Worm (Caenorhabditis elegans) whole organism, midembryonic: ENCODE results near the gene F57A8.6.
"Not testable (repeated sequence)": the region's sequence is repeated elsewhere in the genome, so short reads cannot be mapped to it uniquely, and the experiment has no call there.

ENCODE experiments used
- T22C8.4 ChIP-seq: fragments of 200-800 bp; sonication (Bioruptor generic); IDR thresholded peaks from 2 replicates; pipeline ENCODE4 v1.3.6; 2022; ENCODE audit warnings: missing genetic modification characterization, missing compliant biosample characterization
- cog-1 ChIP-seq: sonication (generic microtip); optimal IDR thresholded peaks from 2 replicates; lab custom pipeline; 2016; ENCODE audit warnings: missing genetic modification characterization, missing compliant biosample characterization
- flt-1 ChIP-seq: fragments of 200-800 bp; sonication (Bioruptor generic); IDR thresholded peaks from 2 replicates; pipeline ENCODE4 v1.3.6; 2022; ENCODE audit warnings: missing genetic modification characterization, missing compliant biosample characterization
- klf-2 ChIP-seq: fragments of 200-800 bp; sonication (Bioruptor generic); conservative IDR thresholded peaks from 2 replicates; pipeline ENCODE4 v1.3.6; 2022; ENCODE audit warnings: missing genetic modification reagents, missing genetic modification characterization, missing compliant biosample characterization
- med-1 ChIP-seq: sonication (generic microtip); optimal IDR thresholded peaks from 2 replicates; lab custom pipeline; 2017; ENCODE audit warnings: missing genetic modification characterization, mild to moderate bottlenecking, missing compliant biosample characterization, antibody characterized with exemption, missing genetic modification reagents; ENCODE audit not compliant: insufficient read depth
- ref-1 ChIP-seq: fragments of 200-800 bp; sonication (Bioruptor generic); conservative IDR thresholded peaks from 2 replicates; pipeline ENCODE4 v1.3.6; 2022; ENCODE audit warnings: missing genetic modification reagents, missing genetic modification characterization, missing compliant biosample characterization
- tab-1 ChIP-seq: fragments of 200-800 bp; sonication (Bioruptor generic); IDR thresholded peaks from 2 replicates; pipeline ENCODE4 v1.3.6; 2022; ENCODE audit warnings: missing genetic modification characterization, missing compliant biosample characterization
- ztf-23 ChIP-seq: fragments of 200-800 bp; sonication (Bioruptor generic); IDR thresholded peaks from 2 replicates; pipeline ENCODE4 v1.3.6; 2022; ENCODE audit warnings: missing genetic modification reagents, missing genetic modification characterization, missing compliant biosample characterization
- ztf-29 ChIP-seq: fragments of 200-800 bp; sonication (Bioruptor generic); IDR thresholded peaks from 2 replicates; pipeline ENCODE4 v1.3.6; 2022; ENCODE audit warnings: missing genetic modification reagents, missing genetic modification characterization, missing compliant biosample characterization

ce11 chrV:10049192-10049816, 24.4 kb downstream of the F57A8.6 start:
- TF ChIP-seq ztf-23; med-1; ztf-29 (GFP tag; lab: Robert Waterston, UW); klf-2; tab-1; cog-1 (tag; lab: Kevin White, UChicago): not testable (repeated sequence)
- TF ChIP-seq ref-1 (GFP tag; lab: Robert Waterston, UW) (0 out of 2 replicates have a peak, but pooled peaks have one; percentile 16), T22C8.4 (GFP tag; lab: Robert Waterston, UW) (0 out of 2 replicates have a peak, but pooled peaks have one; percentile 24), flt-1 (peak; percentile 63; the same call in 1 of the 2 replicates)
